Fruit fly (Drosophila melanogaster): Measurements from ENCODE around the gene Npc2d.

Gene Npc2d

DNA sequence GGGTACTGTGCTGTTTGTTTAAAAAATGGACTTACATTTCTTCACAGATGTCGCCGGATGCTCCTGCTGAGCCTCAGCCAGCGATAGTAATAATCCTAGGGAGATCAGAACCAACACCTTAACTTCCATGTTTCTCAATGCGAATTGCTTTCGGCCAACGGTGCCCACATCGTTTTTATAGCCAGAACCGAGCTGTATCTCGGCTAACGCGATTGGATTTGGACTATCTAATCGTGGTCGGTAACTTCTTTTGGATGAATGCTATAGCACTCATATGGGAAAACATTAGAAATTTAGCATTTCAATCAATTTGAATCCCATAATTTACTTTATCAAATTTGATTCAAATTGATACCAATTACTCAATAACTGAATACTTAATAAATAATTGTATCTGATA, at the start of gene Npc2d:
Gene Npc2d (minus strand): TSS at position 133 of the 400 bp plus-strand sequence.
- TF ChIP-seq CG17801 (GFP tag; optimal IDR thresholded peaks at IDR 0.05; ENCODE audit: partially characterized antibody): no peak

DNA sequence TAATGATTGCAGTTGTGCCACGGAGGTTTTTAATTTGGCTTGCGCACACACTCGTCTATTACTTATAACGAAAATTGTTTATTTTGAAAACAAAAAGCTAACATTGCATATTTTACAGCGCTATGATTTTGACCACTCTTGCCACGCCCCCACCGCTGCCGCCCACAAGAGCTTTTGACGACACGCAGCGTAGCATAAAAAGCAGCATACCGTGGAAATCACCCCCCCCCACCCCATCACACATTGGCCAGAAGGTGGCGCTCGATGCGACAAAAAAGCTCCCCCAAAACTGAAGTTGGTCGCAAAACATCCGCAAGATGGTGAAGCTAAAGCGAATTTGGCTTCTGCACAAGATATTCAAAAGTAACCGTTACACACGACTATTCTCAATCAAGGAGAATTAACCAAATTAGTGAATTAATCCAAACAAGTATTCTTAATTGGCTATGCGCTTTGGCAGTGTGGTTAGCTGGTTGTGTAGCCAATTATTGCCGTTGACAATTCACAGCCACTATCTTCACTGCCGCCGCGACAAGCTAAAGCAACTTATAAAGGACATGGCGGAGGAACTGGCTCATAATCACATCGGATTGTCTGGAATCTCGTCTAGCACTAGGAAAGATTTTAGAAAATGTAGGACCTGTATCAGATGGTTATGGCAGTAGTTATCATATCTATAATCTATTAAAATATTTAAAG, 44.8 kb upstream of the Npc2d start:
- TF ChIP-seq CG17801 (GFP tag; optimal IDR thresholded peaks at IDR 0.05; ENCODE audit: partially characterized antibody): no peak

DNA sequence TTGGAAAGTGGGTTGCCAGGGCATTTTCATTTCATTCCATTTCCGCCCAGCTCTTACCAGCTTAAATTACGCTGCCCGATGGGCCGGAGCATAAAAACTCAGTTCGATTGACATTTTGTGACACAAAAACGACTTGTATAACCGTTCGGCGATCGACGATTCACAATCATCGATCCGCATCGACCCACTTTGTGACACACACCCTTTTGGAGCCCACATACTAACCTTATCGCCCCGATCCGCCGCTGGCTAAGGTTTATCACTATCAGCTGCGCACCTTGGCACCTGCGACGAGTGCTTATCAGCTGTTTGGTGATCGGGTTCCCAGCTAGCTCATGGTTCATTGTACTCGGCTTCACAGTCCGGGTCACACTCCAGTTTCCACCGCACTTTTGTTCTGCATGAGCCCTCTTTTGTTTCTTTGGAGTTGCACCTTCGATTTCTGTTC, 43.5 kb upstream of the Npc2d start:
- no peak for TF ChIP-seq CG17801 (GFP tag; optimal IDR thresholded peaks at IDR 0.05; ENCODE audit: partially characterized antibody)

DNA sequence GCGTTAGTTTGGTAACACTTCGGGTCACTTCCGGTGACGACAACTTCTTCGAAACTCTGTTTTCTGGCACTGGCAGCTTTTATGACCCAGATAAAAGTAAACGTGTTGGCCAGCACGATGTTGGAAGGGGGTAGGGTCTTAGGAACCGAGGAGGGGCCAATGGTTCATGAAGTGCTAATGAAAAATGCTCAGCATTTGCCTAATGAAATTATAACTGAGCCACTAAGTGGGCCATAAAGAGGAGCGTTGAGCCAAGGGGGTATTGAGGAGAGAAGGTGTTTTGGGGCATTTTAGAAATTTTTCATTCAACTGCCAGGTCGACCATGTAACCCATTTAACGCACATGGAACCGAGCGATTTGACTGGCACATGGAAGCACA, 42.4 kb upstream of the Npc2d start:
- no peak for TF ChIP-seq CG17801 (GFP tag; optimal IDR thresholded peaks at IDR 0.05; ENCODE audit: partially characterized antibody)

DNA sequence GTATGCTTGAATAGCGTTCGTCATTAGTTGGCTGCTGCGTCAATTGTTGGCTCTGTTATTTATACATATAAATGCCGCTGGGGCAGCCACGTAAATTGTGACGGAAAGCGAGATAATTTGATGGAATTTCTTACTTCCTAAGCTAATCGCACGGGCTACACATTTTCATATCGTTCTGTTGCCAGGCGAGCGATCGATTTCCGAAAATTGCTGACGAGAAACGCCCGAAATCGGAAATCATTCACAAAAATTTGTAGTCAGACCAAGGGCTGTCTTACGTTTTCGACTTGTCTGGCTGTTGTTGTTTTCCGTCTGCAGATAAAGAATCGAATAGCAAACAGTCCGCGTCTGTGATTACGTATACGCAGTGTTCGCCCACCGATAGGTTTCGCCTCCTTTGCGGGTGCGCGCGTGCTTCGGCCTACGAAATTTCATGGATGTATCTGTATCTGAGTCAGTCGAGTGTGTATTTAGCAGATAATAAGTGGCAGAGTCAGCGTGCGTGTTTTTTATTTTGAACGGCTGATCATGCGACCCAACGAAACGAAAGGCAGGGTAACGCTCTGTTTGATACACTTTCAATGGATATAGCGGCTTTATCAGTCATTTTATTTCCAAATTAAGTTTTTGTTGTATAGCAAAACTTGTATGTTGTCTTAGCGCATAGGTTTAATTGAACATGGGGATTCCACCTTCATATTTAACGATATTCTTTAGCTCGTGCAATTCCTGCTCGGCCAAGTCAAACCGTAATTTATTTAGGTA, 41.8 kb upstream of the Npc2d start:
- TF ChIP-seq CG17801 (GFP tag; optimal IDR thresholded peaks at IDR 0.05; ENCODE audit: partially characterized antibody): no peak

DNA sequence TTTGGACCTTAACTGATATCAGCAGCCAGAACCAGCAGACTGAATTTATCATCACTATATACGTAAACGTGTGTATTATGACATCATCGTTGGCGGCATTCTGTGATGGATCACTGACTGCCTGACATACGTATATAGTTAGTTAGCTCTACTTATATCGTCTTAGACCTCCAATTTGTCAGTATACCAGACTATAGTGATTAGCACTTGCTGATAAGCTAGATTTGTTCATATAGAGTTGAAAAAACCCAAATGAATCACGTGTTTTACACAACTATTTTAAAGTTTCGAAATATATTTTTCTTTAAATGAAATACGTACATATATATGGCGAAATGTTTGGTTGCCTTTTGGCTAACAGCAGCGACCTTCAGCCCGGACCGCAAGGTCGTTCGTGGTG, 39.9 kb upstream of the Npc2d start:
- TF ChIP-seq CG17801 (GFP tag; optimal IDR thresholded peaks at IDR 0.05; ENCODE audit: partially characterized antibody): no peak

DNA sequence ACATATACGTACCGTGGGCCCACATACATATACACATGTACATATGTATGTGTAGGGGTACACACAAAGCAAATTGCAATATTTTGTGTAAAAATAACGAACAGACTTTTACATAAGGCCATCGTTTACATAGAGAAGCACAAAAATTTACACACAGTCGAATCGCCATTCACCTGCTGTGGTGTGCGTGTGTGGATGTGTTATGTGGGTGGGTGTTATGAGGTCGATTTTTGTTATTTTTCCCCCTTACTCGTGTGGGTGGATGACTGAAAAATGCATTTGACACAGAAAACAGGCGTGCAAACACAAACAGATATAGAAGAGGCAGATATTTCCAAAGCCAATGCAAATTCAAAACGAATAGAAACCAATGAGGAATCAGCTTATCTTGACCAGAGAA, 39.2 kb upstream of the Npc2d start:
- TF ChIP-seq CG17801 (GFP tag; optimal IDR thresholded peaks at IDR 0.05; ENCODE audit: partially characterized antibody): no peak

DNA sequence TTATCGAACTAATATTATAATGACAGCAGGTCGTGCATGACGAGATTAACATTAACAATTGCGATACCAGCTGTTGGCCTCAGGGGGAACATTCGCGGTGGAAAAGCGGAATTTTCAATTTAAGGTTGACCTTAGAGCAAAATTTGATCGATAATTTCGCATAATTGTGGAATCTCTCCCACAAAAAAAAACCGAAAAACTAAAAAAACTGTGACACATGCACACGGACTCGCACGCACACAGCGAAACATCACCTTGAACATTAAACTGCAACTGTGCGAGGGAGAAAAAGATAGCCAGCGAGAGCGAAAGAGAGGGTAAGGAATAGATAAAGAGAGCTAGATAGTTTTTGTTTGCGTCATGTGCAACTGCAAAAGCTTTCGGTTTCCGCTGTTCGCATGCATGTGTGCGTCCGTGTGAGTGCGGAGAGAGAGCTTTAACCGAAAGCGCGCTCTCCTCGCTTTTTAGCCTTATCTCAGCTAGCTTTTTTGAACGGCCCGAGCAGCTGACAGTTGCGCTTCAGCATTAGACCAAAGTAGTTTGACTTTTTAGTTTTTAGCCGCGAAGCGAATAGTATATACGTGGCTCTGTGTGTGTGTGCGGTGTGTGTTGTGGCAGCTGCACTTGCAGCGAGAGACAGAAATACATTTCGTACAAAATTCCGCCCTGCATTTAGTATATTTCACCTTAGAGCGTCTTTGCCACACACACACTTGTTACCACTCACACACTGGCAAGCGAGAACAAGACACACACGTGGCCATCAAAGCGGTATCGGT, 37.6 kb upstream of the Npc2d start:
- no peak for TF ChIP-seq CG17801 (GFP tag; optimal IDR thresholded peaks at IDR 0.05; ENCODE audit: partially characterized antibody)

DNA sequence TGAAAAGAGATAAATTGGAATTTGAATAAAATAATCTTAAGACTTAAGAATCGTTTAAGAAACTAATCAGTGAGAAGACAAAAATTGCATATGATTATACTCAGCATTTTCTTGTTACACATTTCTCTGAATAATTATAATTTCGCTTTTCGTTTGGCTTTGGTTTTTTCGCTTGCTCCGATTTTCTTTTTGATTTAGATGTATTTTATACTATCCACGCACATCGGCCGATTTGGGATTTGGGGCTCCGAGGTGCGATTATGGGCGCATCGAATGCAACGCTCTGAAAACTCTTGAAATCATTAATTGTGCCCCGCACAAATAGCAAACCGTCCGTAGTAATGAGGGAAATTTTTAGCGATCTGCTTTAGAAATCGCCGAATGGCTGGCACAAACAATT, 35.6 kb upstream of the Npc2d start:
- no peak for TF ChIP-seq CG17801 (GFP tag; optimal IDR thresholded peaks at IDR 0.05; ENCODE audit: partially characterized antibody)

DNA sequence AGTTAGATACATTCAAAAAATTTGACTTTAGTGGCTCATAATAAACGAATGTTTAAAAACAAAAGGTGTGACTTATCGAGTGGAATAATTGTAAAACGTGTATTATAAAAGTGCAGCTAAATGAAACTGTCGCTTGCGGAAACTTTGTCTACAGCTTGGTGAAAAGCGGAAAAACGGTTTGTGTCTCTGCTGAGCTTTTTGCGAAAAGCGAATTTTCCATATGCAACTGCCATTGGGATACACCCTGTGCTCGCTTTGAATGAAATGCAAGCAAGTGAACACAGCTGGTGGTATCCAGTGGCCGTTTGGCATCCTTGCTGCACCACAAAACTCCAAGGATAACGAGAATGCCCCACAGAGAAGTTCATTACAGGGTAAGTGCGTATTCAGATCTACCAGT, 35.0 kb upstream of the Npc2d start:
- no peak for TF ChIP-seq CG17801 (GFP tag; optimal IDR thresholded peaks at IDR 0.05; ENCODE audit: partially characterized antibody)

DNA sequence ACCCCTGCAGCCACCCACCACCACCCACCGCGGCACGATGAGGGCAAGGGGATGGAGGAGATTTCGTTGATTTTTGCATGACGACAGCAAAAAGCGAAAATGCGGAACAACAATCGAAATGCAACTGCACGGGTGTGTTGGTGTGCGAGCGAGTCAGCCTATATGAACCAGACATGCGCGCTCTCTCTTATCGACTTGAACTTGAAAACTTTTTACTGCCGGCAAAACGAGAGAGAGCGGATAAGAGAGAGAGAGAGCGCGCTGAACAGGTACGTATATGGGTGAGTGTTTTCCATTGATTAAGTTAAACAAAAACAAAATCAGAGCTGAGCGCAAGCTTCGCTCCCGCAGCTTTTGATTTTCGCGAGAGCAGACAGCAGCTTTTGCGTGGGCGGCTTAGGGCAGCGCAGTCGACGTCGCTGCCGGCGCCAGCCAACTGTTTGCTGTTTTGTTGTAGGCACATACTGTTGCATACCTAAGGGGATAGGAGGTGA, 33.3 kb upstream of the Npc2d start:
- TF ChIP-seq CG17801 (GFP tag; optimal IDR thresholded peaks at IDR 0.05; ENCODE audit: partially characterized antibody): peak; percentile 22

DNA sequence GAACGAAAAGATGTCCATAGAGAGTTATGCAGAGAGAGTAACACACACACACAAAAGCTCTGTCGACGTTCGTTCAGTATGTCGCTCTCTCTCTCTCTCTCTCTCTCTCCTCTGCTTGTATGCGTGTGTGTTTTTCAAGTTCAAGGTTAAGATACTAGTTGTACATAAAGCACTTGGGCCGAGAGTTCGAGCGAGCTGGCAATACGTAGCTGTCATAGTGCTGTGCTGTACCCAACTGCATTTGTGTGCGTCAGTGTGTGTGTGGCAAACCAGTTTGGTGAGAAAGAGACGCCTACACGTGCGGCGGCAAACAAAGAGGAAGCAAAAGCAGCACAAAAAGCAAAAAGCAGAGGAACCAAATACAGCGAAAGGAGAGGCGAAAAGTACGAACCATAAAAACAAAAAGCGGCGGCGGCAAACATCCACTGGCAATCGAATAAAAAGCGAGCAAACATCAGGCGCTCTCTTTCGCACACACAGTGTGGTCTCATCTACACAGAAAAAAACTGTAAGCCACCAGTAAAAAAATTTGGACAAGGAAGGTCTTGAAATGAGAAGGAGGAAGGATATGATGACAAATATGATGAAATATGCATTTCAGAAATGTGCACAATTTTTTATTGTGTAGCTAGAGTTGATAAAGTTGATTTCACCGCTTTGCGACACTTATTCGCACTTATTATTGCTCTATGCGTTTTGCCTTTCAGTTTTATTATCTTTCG, 31.5 kb upstream of the Npc2d start:
- peak; percentile 6 for TF ChIP-seq CG17801 (GFP tag; optimal IDR thresholded peaks at IDR 0.05; ENCODE audit: partially characterized antibody)

DNA sequence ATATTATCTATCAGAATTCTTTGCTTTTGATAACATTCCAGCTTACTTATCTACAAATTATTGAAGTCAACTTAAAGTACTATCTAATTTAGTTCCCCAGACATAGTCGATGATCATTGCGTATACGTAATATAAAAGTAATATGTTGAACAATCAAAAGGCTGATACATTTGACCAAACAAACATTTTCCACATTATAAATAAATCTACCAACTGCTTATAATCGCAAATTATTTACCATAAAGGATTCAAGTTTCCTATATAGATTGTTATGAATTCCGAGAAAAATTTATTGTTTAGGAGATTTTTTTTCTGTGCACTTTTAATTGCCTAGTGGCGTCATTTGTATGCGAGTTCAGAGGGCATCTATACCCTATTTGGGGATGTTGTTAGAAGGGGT, 30.8 kb upstream of the Npc2d start:
- TF ChIP-seq CG17801 (GFP tag; optimal IDR thresholded peaks at IDR 0.05; ENCODE audit: partially characterized antibody): no peak

DNA sequence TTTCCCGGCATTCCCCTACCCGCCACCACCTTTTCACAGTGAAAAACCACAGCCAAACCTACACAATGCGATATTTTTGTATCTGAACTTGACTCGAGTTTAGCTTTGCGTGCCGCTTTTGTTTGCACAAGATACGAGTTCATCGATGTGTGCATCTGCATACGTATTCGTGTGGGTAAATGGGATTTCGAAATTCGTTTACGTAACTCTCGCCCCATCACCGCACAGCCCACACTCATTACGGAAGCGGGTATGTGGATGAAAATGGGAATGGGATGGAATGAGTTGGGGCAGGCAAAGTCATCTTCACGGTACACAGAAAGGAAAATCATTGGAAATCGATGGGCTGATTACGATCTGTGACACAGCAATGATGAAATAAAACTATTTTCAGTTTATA, 30.3 kb upstream of the Npc2d start:
- no peak for TF ChIP-seq CG17801 (GFP tag; optimal IDR thresholded peaks at IDR 0.05; ENCODE audit: partially characterized antibody)

DNA sequence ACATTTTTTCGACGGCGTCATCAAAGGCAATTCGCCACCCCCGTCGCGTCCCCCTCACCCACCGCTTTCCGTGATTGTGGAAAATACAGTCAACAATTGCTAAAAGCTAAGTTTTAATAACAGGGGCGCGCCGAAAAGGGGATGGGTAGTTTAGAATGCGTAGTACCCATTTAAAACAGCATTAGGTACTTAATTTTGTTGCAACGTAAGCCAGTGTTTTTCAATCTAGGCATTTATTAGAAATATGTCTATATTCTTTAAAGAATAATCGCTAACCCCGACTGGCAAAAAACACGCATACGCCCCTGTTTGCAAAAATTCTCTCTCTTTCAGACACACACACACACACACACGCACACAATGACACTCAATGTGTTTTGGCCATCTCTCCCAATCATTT, 29.0 kb upstream of the Npc2d start:
- peak; percentile 81 for TF ChIP-seq CG17801 (GFP tag; optimal IDR thresholded peaks at IDR 0.05; ENCODE audit: partially characterized antibody)

Measured in ovary, adult (tissue).